Worm (Caenorhabditis elegans) whole organism, L4 larva: Measurements from ENCODE around the gene F19G12.3.

ENCODE experiments used
- T20F7.1 ChIP-seq: fragments of 200-800 bp; sonication (Bioruptor generic); optimal IDR thresholded peaks from 2 replicates; lab custom pipeline; 2018; ENCODE audit warnings: mild to moderate bottlenecking, missing genetic modification characterization, missing compliant biosample characterization
- Y75B8A.6 ChIP-seq: fragments of 200-800 bp; sonication (Bioruptor generic); IDR thresholded peaks from 2 replicates; pipeline ENCODE4 v1.3.6; 2022; ENCODE audit warnings: missing genetic modification reagents, missing genetic modification characterization, missing compliant biosample characterization
- ZK337.2 ChIP-seq: fragments of 200-800 bp; sonication (Bioruptor generic); IDR thresholded peaks from 2 replicates; pipeline ENCODE4 v1.3.6; 2022; ENCODE audit warnings: missing genetic modification reagents, missing genetic modification characterization, missing compliant biosample characterization
- arid-1 ChIP-seq: fragments of 200-800 bp; sonication (Bioruptor generic); conservative IDR thresholded peaks from 2 replicates; pipeline ENCODE4 v1.3.6; 2022; ENCODE audit warnings: missing genetic modification reagents, missing genetic modification characterization, missing compliant biosample characterization
- ceh-20 ChIP-seq: fragments of 200-800 bp; sonication (Bioruptor generic); IDR thresholded peaks from 2 replicates; pipeline ENCODE4 v1.3.6; 2022; ENCODE audit warnings: missing genetic modification reagents, missing genetic modification characterization, missing compliant biosample characterization
- ctbp-1 ChIP-seq: fragments of 200-800 bp; sonication (Bioruptor generic); IDR thresholded peaks from 2 replicates; pipeline ENCODE4 v1.3.6; 2022; ENCODE audit warnings: missing genetic modification reagents, missing genetic modification characterization, missing compliant biosample characterization
- dpl-1 ChIP-seq: fragments of 150-350 bp; optimal IDR thresholded peaks from 2 replicates; lab custom pipeline; 2014; ENCODE audit warnings: missing biosample characterization, missing genetic modification reagents, missing genetic modification characterization
- egl-27 ChIP-seq: sonication (generic microtip); optimal IDR thresholded peaks from 3 replicates; lab custom pipeline; 2017; ENCODE audit warnings: missing biosample characterization, missing genetic modification reagents, missing genetic modification characterization
- egl-43 ChIP-seq: fragments of 200-800 bp; sonication (Bioruptor generic); IDR thresholded peaks from 2 replicates; pipeline ENCODE4 v1.3.6; 2022; ENCODE audit warnings: missing genetic modification reagents, missing genetic modification characterization, missing compliant biosample characterization
- fkh-10 ChIP-seq: fragments of 150-350 bp; optimal IDR thresholded peaks from 2 replicates; lab custom pipeline; 2014; ENCODE audit warnings: missing biosample characterization, missing genetic modification reagents, missing genetic modification characterization
- hlh-11 ChIP-seq: fragments of 200-800 bp; sonication (Bioruptor generic); optimal IDR thresholded peaks from 2 replicates; lab custom pipeline; 2018; ENCODE audit warnings: mild to moderate bottlenecking, missing genetic modification characterization, missing compliant biosample characterization
- madf-9 ChIP-seq: fragments of 200-800 bp; sonication (Bioruptor generic); conservative IDR thresholded peaks from 2 replicates; pipeline ENCODE4 v1.3.6; 2022; ENCODE audit warnings: missing genetic modification reagents, missing genetic modification characterization, missing compliant biosample characterization
- mes-2 ChIP-seq: sonication (generic microtip); optimal IDR thresholded peaks from 2 replicates; lab custom pipeline; 2016; ENCODE audit warnings: missing genotype, mild to moderate bottlenecking, missing genetic modification characterization, missing compliant biosample characterization; ENCODE audit not compliant: poor library complexity, severe bottlenecking
- nhr-10 ChIP-seq: fragments of 150-350 bp; optimal IDR thresholded peaks from 2 replicates; lab custom pipeline; 2014; ENCODE audit warnings: missing biosample characterization, missing genetic modification characterization
- nhr-28 ChIP-seq: fragments of 150-350 bp; optimal IDR thresholded peaks from 2 replicates; lab custom pipeline; 2014; ENCODE audit warnings: missing biosample characterization, missing genetic modification characterization
- nhr-77 ChIP-seq: fragments of 150-350 bp; optimal IDR thresholded peaks from 2 replicates; lab custom pipeline; 2014; ENCODE audit warnings: missing biosample characterization, missing genetic modification characterization
- pha-4 ChIP-seq, 2 experiments: fragments of 150-350 bp in 1 of 2; fragments of 200-800 bp in 1 of 2; sonication (Bioruptor generic) in 1 of 2; IDR thresholded peaks in 1 of 2; optimal IDR thresholded peaks in 1 of 2; 2 replicates each; pipeline versions ENCODE4 v1.3.6 to Lab custom; 2014 to 2022; ENCODE audit warnings: missing genetic modification characterization in 2 of 2, missing genetic modification reagents in 2 of 2, missing biosample characterization in 1 of 2, missing compliant biosample characterization in 1 of 2
- rbr-2 ChIP-seq: sonication (generic microtip); optimal IDR thresholded peaks from 2 replicates; lab custom pipeline; 2016; ENCODE audit warnings: missing genotype, missing genetic modification characterization, missing compliant biosample characterization
- saeg-2 ChIP-seq: fragments of 200-800 bp; sonication (Bioruptor generic); IDR thresholded peaks from 2 replicates; pipeline ENCODE4 v1.3.6; 2022; ENCODE audit warnings: missing genetic modification reagents, missing genetic modification characterization, missing compliant biosample characterization
- tag-97 ChIP-seq: fragments of 200-800 bp; sonication (Bioruptor generic); IDR thresholded peaks from 2 replicates; pipeline ENCODE4 v1.3.6; 2022; ENCODE audit warnings: missing genetic modification characterization, missing compliant biosample characterization
- tra-1 ChIP-seq: fragments of 200-800 bp; sonication (Bioruptor generic); IDR thresholded peaks from 2 replicates; pipeline ENCODE4 v1.3.6; 2022; ENCODE audit warnings: missing genetic modification reagents, missing genetic modification characterization, missing compliant biosample characterization
- unc-39 ChIP-seq: sonication (generic microtip); optimal IDR thresholded peaks from 2 replicates; lab custom pipeline; 2017; ENCODE audit warnings: missing biosample characterization, missing genetic modification characterization

The F19G12.3 gene

DNA sequence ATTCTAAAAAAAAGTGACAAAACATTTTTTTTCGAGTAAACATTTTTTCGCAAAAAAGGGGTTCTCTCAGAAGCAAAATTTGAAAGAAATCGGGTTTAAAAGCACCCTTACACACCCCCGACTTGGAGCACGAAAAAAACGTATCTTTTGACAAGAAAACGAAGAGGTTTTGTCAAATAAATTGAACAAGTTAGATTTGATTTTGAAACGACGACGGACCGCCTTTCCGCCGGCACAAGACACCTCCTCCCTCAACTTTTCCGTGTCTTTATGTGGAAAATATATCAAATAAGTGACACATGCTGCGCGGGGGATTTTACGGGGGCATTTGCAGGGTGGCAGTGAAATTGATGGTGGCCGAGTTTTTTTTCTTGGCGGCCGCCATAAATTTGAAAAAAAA, 43.4 kb downstream of the F19G12.3 start:
- TF ChIP-seq hlh-11 (tag; lab: Kevin White, UChicago) (no peak), ZK337.2 (0 out of 2 replicates have a peak, but pooled peaks have one; percentile 11), fkh-10 (peak; percentile 73)

DNA sequence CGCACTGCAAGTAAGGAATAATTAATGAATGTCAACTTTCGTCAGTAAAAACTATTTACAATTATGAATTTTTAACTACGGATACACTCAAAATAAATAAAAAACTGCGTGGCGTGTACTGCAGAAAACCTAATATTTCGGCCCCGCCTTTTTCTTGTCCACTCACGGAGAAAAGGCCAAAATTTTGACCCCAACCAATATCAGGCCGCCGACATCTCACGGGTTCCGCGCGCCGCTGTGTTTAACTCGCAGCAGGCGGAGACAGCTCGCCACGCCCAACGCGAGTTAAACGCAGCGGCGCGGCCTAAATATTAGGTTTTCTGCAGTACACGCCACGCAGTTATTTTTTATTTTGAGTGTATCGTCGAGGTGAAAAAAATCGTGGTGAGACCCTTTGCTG, 46.6 kb downstream of the F19G12.3 start:
- no peak for TF ChIP-seq rbr-2 (tag; lab: Kevin White, UChicago)
- 0 out of 2 replicates have a peak, but pooled peaks have one; percentile 38 for TF ChIP-seq egl-43 (GFP tag; lab: Robert Waterston, UW)

DNA sequence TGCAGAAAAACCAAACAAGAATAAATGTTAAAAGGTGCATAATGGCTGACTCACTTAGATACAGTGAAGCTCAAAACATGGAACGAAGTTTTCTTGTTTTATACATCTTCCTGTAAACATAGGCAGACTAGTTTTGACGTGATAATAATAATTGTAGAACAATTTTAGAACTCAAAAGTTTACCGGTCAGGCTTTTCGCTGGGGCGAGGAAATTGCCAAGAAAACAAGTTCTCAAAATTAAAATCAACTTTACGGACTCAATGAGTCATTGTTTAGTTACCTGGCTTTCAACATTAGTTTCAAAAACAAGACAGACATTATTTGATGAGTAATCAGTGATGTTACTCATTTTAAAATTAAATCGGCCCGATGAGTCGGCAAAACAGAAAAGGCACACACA, 48.3 kb downstream of the F19G12.3 start, which contains the start of gene D1005.5:
TSS of gene D1005.5 (minus strand) at position 101 of the 400 bp plus-strand sequence.
- no peak for TF ChIP-seq mes-2
- no peak for TF ChIP-seq madf-9 (GFP tag; lab: Robert Waterston, UW)
- TF ChIP-seq Y75B8A.6 (GFP tag; lab: Robert Waterston, UW), result no peak
- no peak for TF ChIP-seq ctbp-1 (GFP tag; lab: Robert Waterston, UW)
- no peak for TF ChIP-seq saeg-2 (GFP tag; lab: Robert Waterston, UW)
- no peak for TF ChIP-seq nhr-10 (tag; lab: Kevin White, UChicago)
- no peak for TF ChIP-seq ceh-20 (GFP tag; lab: Robert Waterston, UW)
- TF ChIP-seq nhr-28 (tag; lab: Kevin White, UChicago), result no peak
- TF ChIP-seq tag-97 (GFP tag; lab: Robert Waterston, UW), result no peak
- TF ChIP-seq pha-4 (GFP tag; IDR thresholded peaks at IDR 0.05; lab: Robert Waterston, UW), result no peak
- TF ChIP-seq pha-4 (tag; optimal IDR thresholded peaks at IDR 0.05; lab: Kevin White, UChicago), result no peak
- no peak for TF ChIP-seq arid-1 (GFP tag; lab: Robert Waterston, UW)
- no peak for TF ChIP-seq T20F7.1
- no peak for TF ChIP-seq egl-27 (tag; lab: Kevin White, UChicago)
- no peak for TF ChIP-seq unc-39 (tag; lab: Kevin White, UChicago)
- TF ChIP-seq dpl-1 (GFP tag; lab: Kevin White, UChicago), result no peak
- TF ChIP-seq tra-1, result no peak
- TF ChIP-seq, all 104 proteins: peak for 0

DNA sequence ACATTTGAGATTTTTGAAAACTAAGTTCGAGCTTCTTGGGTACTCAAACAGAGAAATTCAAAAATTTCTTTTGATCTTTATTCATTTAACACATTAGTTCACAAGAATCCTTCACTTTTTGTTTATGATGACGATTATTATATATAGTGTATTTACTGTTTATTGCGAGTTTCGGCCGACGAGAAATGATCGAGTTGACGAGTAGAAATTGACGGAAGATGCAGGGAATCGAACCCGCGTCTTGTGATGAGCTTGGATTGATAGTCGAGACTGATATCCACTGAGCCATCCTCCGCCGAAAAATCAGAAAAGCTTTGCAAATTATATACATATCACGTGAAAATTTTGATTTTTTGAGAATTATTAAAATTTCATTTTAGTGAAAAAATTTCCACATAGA, 49.2 kb downstream of the F19G12.3 start:
- TF ChIP-seq nhr-77 (tag; lab: Kevin White, UChicago), result no peak
